Fruit fly (Drosophila melanogaster) whole organism, embryonic: Measurements from ENCODE around the gene lawc.

Experiments used
- B-H2 ChIP-seq: fragments of 200-800 bp; sonication (Bioruptor generic); optimal IDR thresholded peaks from 2 replicates; lab custom pipeline; 2018; ENCODE audit warnings: missing biosample characterization, mild to moderate bottlenecking, missing genetic modification characterization
- CG10147 ChIP-seq: fragments of 200-800 bp; sonication (Bioruptor generic); optimal IDR thresholded peaks from 2 replicates; lab custom pipeline; 2019; ENCODE audit warnings: missing biosample characterization, mild to moderate bottlenecking, missing genetic modification characterization, moderate library complexity
- CG10267 ChIP-seq: fragments of 200-800 bp; sonication (Bioruptor generic); optimal IDR thresholded peaks from 2 replicates; lab custom pipeline; 2018; ENCODE audit warnings: missing biosample characterization, mild to moderate bottlenecking, missing genetic modification characterization, moderate library complexity
- CG12155 ChIP-seq: fragments of 200-800 bp; sonication (Bioruptor generic); optimal IDR thresholded peaks from 3 replicates; lab custom pipeline; 2016; ENCODE audit warnings: missing biosample characterization, missing genetic modification characterization
- CG12659 ChIP-seq: fragments of 200-800 bp; sonication (Bioruptor generic); optimal IDR thresholded peaks from 3 replicates; lab custom pipeline; 2017; ENCODE audit warnings: mild to moderate bottlenecking, missing biosample characterization, missing genetic modification reagents, missing genetic modification characterization
- CG13287 ChIP-seq: fragments of 200-800 bp; sonication (Bioruptor generic); IDR thresholded peaks from 2 replicates; pipeline ENCODE4 v1.3.6; 2022; ENCODE audit warnings: missing biosample characterization, missing genetic modification characterization; ENCODE audit not compliant: partially characterized antibody
- CG15269 ChIP-seq: fragments of 200-800 bp; sonication (Bioruptor generic); optimal IDR thresholded peaks from 2 replicates; lab custom pipeline; 2018; ENCODE audit warnings: missing biosample characterization, mild to moderate bottlenecking, missing genetic modification characterization, moderate library complexity
- CG1647 ChIP-seq: fragments of 200-800 bp; sonication (Bioruptor generic); optimal IDR thresholded peaks from 3 replicates; lab custom pipeline; 2016; ENCODE audit warnings: missing biosample characterization, missing genetic modification characterization
- CG16815 ChIP-seq: fragments of 200-800 bp; sonication (Bioruptor generic); optimal IDR thresholded peaks from 3 replicates; lab custom pipeline; 2017; ENCODE audit warnings: missing biosample characterization, mild to moderate bottlenecking, missing genetic modification characterization
- CG17829 ChIP-seq: fragments of 200-800 bp; optimal IDR thresholded peaks from 2 replicates; lab custom pipeline; 2019; ENCODE audit warnings: missing biosample characterization, mild to moderate bottlenecking, missing genetic modification characterization, moderate library complexity
- CG18619 ChIP-seq: fragments of 200-800 bp; sonication (Bioruptor generic); optimal IDR thresholded peaks from 3 replicates; lab custom pipeline; 2017; ENCODE audit warnings: missing biosample characterization, mild to moderate bottlenecking, missing genetic modification characterization
- CG2712 ChIP-seq: fragments of 200-800 bp; optimal IDR thresholded peaks from 3 replicates; lab custom pipeline; 2019; ENCODE audit warnings: missing biosample characterization, mild to moderate bottlenecking, missing genetic modification characterization, moderate library complexity
- CG31224 ChIP-seq: fragments of 200-800 bp; sonication (Bioruptor generic); IDR thresholded peaks from 2 replicates; pipeline ENCODE4 v1.3.6; 2022; ENCODE audit warnings: missing biosample characterization, missing genetic modification characterization
- CG34422 ChIP-seq: fragments of 200-800 bp; sonication (Bioruptor generic); IDR thresholded peaks from 3 replicates; pipeline ENCODE4 v1.3.6; 2022; ENCODE audit warnings: missing biosample characterization, missing genetic modification characterization
- CG4360 ChIP-seq: fragments of 200-800 bp; sonication (Bioruptor generic); IDR thresholded peaks from 2 replicates; pipeline ENCODE4 v1.3.6; 2022; ENCODE audit warnings: missing biosample characterization, missing genetic modification characterization
- CG7963 ChIP-seq: fragments of 200-800 bp; sonication (Bioruptor generic); IDR thresholded peaks from 3 replicates; pipeline ENCODE4 v1.3.6; 2022; ENCODE audit warnings: missing biosample characterization, missing genetic modification characterization; ENCODE audit not compliant: partially characterized antibody
- CG8281 ChIP-seq: fragments of 200-800 bp; sonication (Bioruptor generic); optimal IDR thresholded peaks from 2 replicates; lab custom pipeline; 2018; ENCODE audit warnings: missing biosample characterization, mild to moderate bottlenecking, missing genetic modification characterization, moderate library complexity
- CHES-1-like ChIP-seq: fragments of 200-800 bp; sonication (Bioruptor generic); optimal IDR thresholded peaks from 2 replicates; lab custom pipeline; 2016; ENCODE audit warnings: missing biosample characterization, missing genetic modification characterization
- D ChIP-seq, 2 experiments: fragments of 200-800 bp in 1 of 2; fragments of >200 bp in 1 of 2; sonication (Bioruptor generic) in 1 of 2; optimal IDR thresholded peaks; 2 replicates in 1 of 2; 3 replicates in 1 of 2; lab custom pipeline; 2017; ENCODE audit warnings: mild to moderate bottlenecking in 1 of 2, missing biosample characterization in 1 of 2, missing genetic modification characterization in 1 of 2, missing genetic modification reagents in 1 of 2
- Dbx ChIP-seq: fragments of 200-800 bp; sonication (Bioruptor generic); IDR thresholded peaks from 3 replicates; pipeline ENCODE4 v1.3.6; 2022; ENCODE audit warnings: missing biosample characterization, missing genetic modification characterization
- Drgx ChIP-seq: fragments of 200-800 bp; sonication (Bioruptor generic); IDR thresholded peaks from 2 replicates; pipeline ENCODE4 v1.3.6; 2022; ENCODE audit warnings: missing biosample characterization, missing genetic modification characterization
- Eip74EF ChIP-seq, 2 experiments: fragments of 200-800 bp in 1 of 2; fragments of >200 bp in 1 of 2; sonication (Bioruptor generic) in 1 of 2; optimal IDR thresholded peaks; 2 replicates each; lab custom pipeline; 2017 to 2019; ENCODE audit warnings: missing biosample characterization in 2 of 2, missing genetic modification characterization in 2 of 2, mild to moderate bottlenecking in 1 of 2, moderate library complexity in 1 of 2
- Ets97D ChIP-seq: fragments of 200-800 bp; sonication (Bioruptor generic); optimal IDR thresholded peaks from 3 replicates; lab custom pipeline; 2016; ENCODE audit warnings: missing biosample characterization, missing genetic modification characterization
- HLH3B ChIP-seq: fragments of 200-800 bp; sonication (Bioruptor generic); IDR thresholded peaks from 2 replicates; pipeline ENCODE4 v1.3.6; 2022; ENCODE audit warnings: missing biosample characterization, missing genetic modification characterization
- Hmr ChIP-seq: fragments of 200-800 bp; sonication (Bioruptor generic); optimal IDR thresholded peaks from 3 replicates; lab custom pipeline; 2017; ENCODE audit warnings: mild to moderate bottlenecking, missing biosample characterization, missing genetic modification reagents, missing genetic modification characterization
- Hsf ChIP-seq: fragments of 200-800 bp; sonication (Bioruptor generic); optimal IDR thresholded peaks from 3 replicates; lab custom pipeline; 2016; ENCODE audit warnings: missing biosample characterization, missing genetic modification characterization
- Meics ChIP-seq: fragments of 200-800 bp; sonication (Bioruptor generic); optimal IDR thresholded peaks from 2 replicates; lab custom pipeline; 2017; ENCODE audit warnings: missing biosample characterization, mild to moderate bottlenecking, missing genetic modification characterization
- NFAT ChIP-seq: fragments of 200-800 bp; sonication (Bioruptor generic); IDR thresholded peaks from 2 replicates; pipeline ENCODE4 v1.3.6; 2022; ENCODE audit warnings: missing biosample characterization, missing genetic modification characterization
- Nf-YB ChIP-seq: fragments of 200-800 bp; sonication (Bioruptor generic); optimal IDR thresholded peaks from 3 replicates; lab custom pipeline; 2019; ENCODE audit warnings: missing biosample characterization, mild to moderate bottlenecking, missing genetic modification characterization, moderate library complexity
- Nf-YC ChIP-seq: fragments of 200-800 bp; optimal IDR thresholded peaks from 3 replicates; lab custom pipeline; 2019; ENCODE audit warnings: missing biosample characterization, mild to moderate bottlenecking, missing genetic modification characterization, moderate library complexity
- Spps ChIP-seq: fragments of 200-800 bp; sonication (Bioruptor generic); optimal IDR thresholded peaks from 2 replicates; lab custom pipeline; 2018; ENCODE audit warnings: missing biosample characterization, mild to moderate bottlenecking, missing genetic modification characterization
- ara ChIP-seq: fragments of 200-800 bp; sonication (Bioruptor generic); IDR thresholded peaks from 2 replicates; pipeline ENCODE4 v1.3.6; 2022; ENCODE audit warnings: missing biosample characterization, missing genetic modification characterization
- ato ChIP-seq: fragments of 200-800 bp; sonication (Bioruptor generic); IDR thresholded peaks from 2 replicates; pipeline ENCODE4 v1.3.6; 2022; ENCODE audit warnings: missing biosample characterization, missing genetic modification characterization; ENCODE audit not compliant: partially characterized antibody
- bowl ChIP-seq: fragments of 200-800 bp; sonication (Bioruptor generic); IDR thresholded peaks from 2 replicates; pipeline ENCODE4 v1.3.6; 2022; ENCODE audit warnings: missing biosample characterization, missing genetic modification characterization
- btn ChIP-seq: fragments of 200-800 bp; sonication (Bioruptor generic); optimal IDR thresholded peaks from 2 replicates; lab custom pipeline; 2016; ENCODE audit warnings: missing biosample characterization, missing genetic modification characterization
- cato ChIP-seq: fragments of 200-800 bp; sonication (Bioruptor generic); optimal IDR thresholded peaks from 2 replicates; lab custom pipeline; 2016; ENCODE audit warnings: missing biosample characterization, missing genetic modification characterization, borderline replicate concordance
- chinmo ChIP-seq: fragments of 200-800 bp; sonication (Bioruptor generic); IDR thresholded peaks from 4 replicates; pipeline ENCODE4 v1.3.6; 2022; ENCODE audit warnings: missing biosample characterization, missing genetic modification characterization; ENCODE audit not compliant: partially characterized antibody
- croc ChIP-seq: fragments of 200-800 bp; sonication (Bioruptor generic); conservative IDR thresholded peaks from 3 replicates; pipeline ENCODE4 v1.3.6; 2022; ENCODE audit warnings: missing biosample characterization, missing genetic modification characterization
- dati ChIP-seq: fragments of 200-800 bp; sonication (Bioruptor generic); IDR thresholded peaks from 2 replicates; pipeline ENCODE4 v1.3.6; 2022; ENCODE audit warnings: missing biosample characterization, missing genetic modification characterization
- h ChIP-seq: fragments of >200 bp; optimal IDR thresholded peaks from 2 replicates; lab custom pipeline; 2017
- ham ChIP-seq: fragments of 200-800 bp; sonication (Bioruptor generic); IDR thresholded peaks from 2 replicates; pipeline ENCODE4 v1.3.6; 2022; ENCODE audit warnings: missing biosample characterization, missing genetic modification characterization
- jing ChIP-seq: fragments of 200-800 bp; sonication (Bioruptor generic); optimal IDR thresholded peaks from 2 replicates; lab custom pipeline; 2018; ENCODE audit warnings: missing biosample characterization, mild to moderate bottlenecking, missing genetic modification characterization
- mam ChIP-seq: fragments of 200-800 bp; sonication (Bioruptor generic); optimal IDR thresholded peaks from 3 replicates; lab custom pipeline; 2016; ENCODE audit warnings: missing biosample characterization, missing genetic modification characterization
- pfk ChIP-seq: fragments of 200-800 bp; sonication (Bioruptor generic); optimal IDR thresholded peaks from 2 replicates; lab custom pipeline; 2018; ENCODE audit warnings: missing biosample characterization, mild to moderate bottlenecking, missing genetic modification characterization, moderate library complexity
- psq ChIP-seq: fragments of 200-800 bp; sonication (Bioruptor generic); optimal IDR thresholded peaks from 2 replicates; lab custom pipeline; 2017; ENCODE audit warnings: missing biosample characterization, missing genetic modification characterization
- rib ChIP-seq: fragments of 200-800 bp; sonication (Bioruptor generic); IDR thresholded peaks from 2 replicates; pipeline ENCODE4 v1.3.6; 2022; ENCODE audit warnings: missing biosample characterization, missing genetic modification characterization
- ro ChIP-seq: fragments of 200-800 bp; sonication (Bioruptor generic); IDR thresholded peaks from 2 replicates; pipeline ENCODE4 v1.3.6; 2022; ENCODE audit warnings: missing biosample characterization, missing genetic modification characterization
- slou ChIP-seq: fragments of 200-800 bp; sonication (Bioruptor generic); optimal IDR thresholded peaks from 3 replicates; lab custom pipeline; 2016; ENCODE audit warnings: missing biosample characterization, missing genetic modification characterization
- wdn ChIP-seq: fragments of 200-800 bp; sonication (Bioruptor generic); IDR thresholded peaks from 2 replicates; pipeline ENCODE4 v1.3.6; 2022; ENCODE audit warnings: missing biosample characterization, missing genetic modification characterization
- wek ChIP-seq: fragments of 200-800 bp; sonication (Bioruptor generic); optimal IDR thresholded peaks from 3 replicates; lab custom pipeline; 2018; ENCODE audit warnings: missing biosample characterization, mild to moderate bottlenecking, missing genetic modification characterization, moderate library complexity

Gene lawc

DNA sequence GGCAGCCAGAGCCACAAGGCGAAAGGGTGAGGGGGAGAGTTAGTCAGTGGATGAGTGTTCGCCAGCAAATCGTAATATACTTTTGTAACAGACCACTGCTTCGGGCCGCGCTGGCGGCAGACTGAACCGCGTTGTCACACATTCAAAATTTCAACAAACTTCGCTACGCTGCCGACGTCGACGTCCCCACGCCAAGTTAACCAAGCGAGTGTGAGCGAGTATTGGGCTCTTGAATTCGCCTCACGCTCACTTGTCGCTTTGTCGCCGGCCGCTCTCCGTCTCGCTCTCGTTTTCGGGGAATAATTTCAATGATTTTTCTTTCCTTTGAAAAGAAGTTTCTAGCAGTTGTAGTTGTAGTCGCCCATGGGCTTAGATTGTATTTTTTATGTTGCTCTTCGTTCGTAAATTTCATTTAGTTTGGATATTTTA, at the start of gene lawc (continued):
- TF ChIP-seq CG17829 (tag; lab: Kevin White, UChicago) (peak; percentile 54), Hmr (peak; percentile 72), CG15269 (tag; lab: Kevin White, UChicago) (peak; percentile 12), btn (GFP tag; lab: Kevin White, UChicago) (no peak), ro (no peak), Nf-YB (peak; percentile 32), Drgx (peak; percentile 86), CG34422 (GFP tag; lab: Robert Waterston, UW) (peak; percentile 67; the same call in 1 of the 3 replicates), CG10267 (tag; lab: Kevin White, UChicago) (no peak), cato (no peak), Ets97D (GFP tag; lab: Kevin White, UChicago) (no peak), chinmo (GFP tag; lab: Robert Waterston, UW) (peak; percentile 84; the same call in 3 of the 4 replicates), jing (no peak), CG31224 (GFP tag; lab: Robert Waterston, UW) (0 out of 2 replicates have a peak, but pooled peaks have one; percentile 12), D (optimal IDR thresholded peaks at IDR 0.05; lab: Kevin White, UChicago) (peak; percentile 76), D (GFP tag; optimal IDR thresholded peaks at IDR 0.05; lab: Kevin White, UChicago) (no peak), pfk (GFP tag; lab: Kevin White, UChicago) (peak; percentile 1), CG7963 (GFP tag; lab: Robert Waterston, UW) (no peak), h (lab: Kevin White, UChicago) (no peak), CG16815 (GFP tag; lab: Kevin White, UChicago) (no peak), B-H2 (GFP tag; lab: Kevin White, UChicago) (peak; percentile 69), CG12155 (GFP tag; lab: Kevin White, UChicago) (no peak), ham (no peak), croc (GFP tag; lab: Robert Waterston, UW) (no peak), dati (GFP tag; lab: Robert Waterston, UW) (no peak), psq (GFP tag; lab: Kevin White, UChicago) (no peak), bowl (GFP tag; lab: Robert Waterston, UW) (peak; percentile 77; the same call in 1 of the 2 replicates), CG10147 (peak; percentile 72), rib (GFP tag; lab: Robert Waterston, UW) (peak; percentile 72; the same call in 1 of the 2 replicates), wdn (GFP tag; lab: Robert Waterston, UW) (peak; percentile 50; the same call in 1 of the 2 replicates), ato (GFP tag; lab: Robert Waterston, UW) (peak; percentile 49; the same call in 1 of the 2 replicates), ara (GFP tag; lab: Robert Waterston, UW) (no peak), CG2712 (tag; lab: Kevin White, UChicago) (peak; percentile 16), mam (GFP tag; lab: Kevin White, UChicago) (no peak), CG8281 (tag; lab: Kevin White, UChicago) (no peak), HLH3B (GFP tag; lab: Robert Waterston, UW) (peak; percentile 39; the same call in 1 of the 2 replicates), CG4360 (GFP tag; lab: Robert Waterston, UW) (no peak), CHES-1-like (GFP tag; lab: Kevin White, UChicago) (peak; percentile 20), CG18619 (GFP tag; lab: Kevin White, UChicago) (peak; percentile 33), CG13287 (GFP tag; lab: Robert Waterston, UW) (peak; percentile 24; the same call in 1 of the 2 replicates), CG12659 (GFP tag; lab: Kevin White, UChicago) (peak; percentile 37), Spps (tag; lab: Kevin White, UChicago) (no peak), NFAT (peak; percentile 56; the same call in 1 of the 2 replicates), slou (GFP tag; lab: Kevin White, UChicago) (no peak), wek (peak; percentile 52), Dbx (GFP tag; lab: Robert Waterston, UW) (peak; percentile 84; the same call in 2 of the 3 replicates), Eip74EF (GFP tag; optimal IDR thresholded peaks at IDR 0.05; lab: Kevin White, UChicago) (no peak), Meics (GFP tag; lab: Kevin White, UChicago) (peak; percentile 60), CG1647 (GFP tag; lab: Kevin White, UChicago) (no peak), Nf-YC (tag; lab: Kevin White, UChicago) (no peak), Hsf (GFP tag; lab: Kevin White, UChicago) (no peak)
